Worm (Caenorhabditis elegans): ENCODE data around the gene srg-23.
"Not testable (repeated sequence)": the region's sequence is repeated elsewhere in the genome, so short reads cannot be mapped to it uniquely, and the experiment has no call there.

ce11 chrII:3126741-3127140, 30.8 kb upstream of the srg-23 start, which contains the start of gene ins-31:
- not testable (repeated sequence) for TF ChIP-seq pha-4 (GFP tag; IDR thresholded peaks at IDR 0.05); pha-4 (tag; optimal IDR thresholded peaks at IDR 0.05); ces-1 (GFP tag; optimal IDR thresholded peaks at IDR 0.05); pqm-1 (tag; optimal IDR thresholded peaks at IDR 0.05); nhr-42 (GFP tag; IDR thresholded peaks at IDR 0.05); tra-1 (GFP tag; IDR thresholded peaks at IDR 0.05); dve-1 (tag; optimal IDR thresholded peaks at IDR 0.05; ENCODE audit: insufficient read depth)
